In genomic region chrV:8618738-8619137, ce11 we compare ENCODE assay signal across 4 worm cellular contexts.
A peak's percentile ranks its signal among the peaks of the same experiment; 100 is the strongest.
TF ChIP-seq lines count a peak whose summit lies in the region.

Gene grd-5 (plus strand): TSS chrV:8619032.

TF ChIP-seq in whole organism, L1 larva, 84 proteins besides CTCF, POLR2A, EP300 and RAD21:
- no peak for TF ChIP-seq pag-3 (tag; optimal IDR thresholded peaks at IDR 0.05; lab: Kevin White, UChicago; ENCODE audit: borderline replicate concordance, insufficient read depth)
- TF ChIP-seq snu-23 (GFP tag; optimal IDR thresholded peaks at IDR 0.05; lab: Kevin White, UChicago) = no peak
- TF ChIP-seq lin-15B (tag; optimal IDR thresholded peaks at IDR 0.05; lab: Kevin White, UChicago) = no peak
- TF ChIP-seq rnt-1 (tag; optimal IDR thresholded peaks at IDR 0.05; lab: Kevin White, UChicago) = peak; percentile 8
- no peak for TF ChIP-seq mdl-1 (tag; optimal IDR thresholded peaks at IDR 0.05; lab: Kevin White, UChicago)
- no peak for TF ChIP-seq pqm-1 (tag; optimal IDR thresholded peaks at IDR 0.05; lab: Kevin White, UChicago)
- peak; percentile 38 for TF ChIP-seq lin-14 (GFP tag; optimal IDR thresholded peaks at IDR 0.05; lab: Kevin White, UChicago)
- TF ChIP-seq elt-2 (tag; optimal IDR thresholded peaks at IDR 0.05; lab: Kevin White, UChicago) = no peak
- TF ChIP-seq nhr-85 (tag; lab: Kevin White, UChicago) = peak; percentile 79
- no peak for TF ChIP-seq swsn-7 (tag; optimal IDR thresholded peaks at IDR 0.05; lab: Kevin White, UChicago)
TF ChIP-seq in whole organism, L1 larva: peak in this region for 3.

TF ChIP-seq in whole organism, L2 larva, 48 proteins besides CTCF, POLR2A, EP300 and RAD21:
- TF ChIP-seq sma-9 (GFP tag; optimal IDR thresholded peaks at IDR 0.05; lab: Kevin White, UChicago) (peak; percentile 39), sma-9 (tag; optimal IDR thresholded peaks at IDR 0.05; lab: Kevin White, UChicago) (no peak), lin-11 (tag; optimal IDR thresholded peaks at IDR 0.05; lab: Kevin White, UChicago) (no peak)

TF ChIP-seq in whole organism, L3 larva, 47 proteins besides CTCF, POLR2A, EP300 and RAD21:
- TF ChIP-seq ztf-11 (tag; optimal IDR thresholded peaks at IDR 0.05; lab: Kevin White, UChicago) (no peak), nhr-25 (tag; optimal IDR thresholded peaks at IDR 0.05; lab: Kevin White, UChicago) (peak; percentile 27), elt-1 (tag; optimal IDR thresholded peaks at IDR 0.05; lab: Kevin White, UChicago) (peak; percentile 83), nhr-43 (tag; optimal IDR thresholded peaks at IDR 0.05; lab: Kevin White, UChicago; ENCODE audit: poor library complexity, severe bottlenecking) (peak; percentile 17), unc-39 (tag; optimal IDR thresholded peaks at IDR 0.05; lab: Kevin White, UChicago) (no peak)

TF ChIP-seq in whole organism, L4 larva, 104 proteins besides CTCF, POLR2A, EP300 and RAD21:
- TF ChIP-seq hlh-30 (tag; optimal IDR thresholded peaks at IDR 0.05; lab: Kevin White, UChicago; ENCODE audit: insufficient read depth) (no peak), aha-1 (tag; lab: Kevin White, UChicago) (peak; percentile 79)

Comparison
In these comparisons a context has a peak if more than half of its experiments do, and no peak if none do; other contexts are left out.
1. Of the 29 proteins assayed by ChIP-seq in both whole organism, L4 larva and whole organism, L1 larva: peak only in whole organism, L4 larva: aha-1; only in whole organism, L1 larva: none; in both: none; in neither: 28.